ENCODE assay signal across 1 fruit fly cellular context in genomic region chr2L:6939698-6940097, dm6.
TF ChIP-seq lines count a peak whose summit lies in the region.

No protein-coding gene starts in this region.

TF ChIP-seq in whole organism, embryonic, 481 proteins besides CTCF, POLR2A, EP300 and RAD21 (continued from another document):
- peak; percentile 1 to 17 for TF ChIP-seq tll (GFP tag; optimal IDR thresholded peaks at IDR 0.05; lab: Kevin White, UChicago)
- TF ChIP-seq bowl (GFP tag; IDR thresholded peaks at IDR 0.05; lab: Robert Waterston, UW) = no peak
- TF ChIP-seq Mad (GFP tag; optimal IDR thresholded peaks at IDR 0.05; lab: Kevin White, UChicago) = no peak
- no peak for TF ChIP-seq emc (GFP tag; optimal IDR thresholded peaks at IDR 0.05; lab: Kevin White, UChicago)
- TF ChIP-seq Opbp (GFP tag; IDR thresholded peaks at IDR 0.05; lab: Robert Waterston, UW; ENCODE audit: partially characterized antibody) = peak; percentile 46; the same call in 1 of the 3 replicates
- TF ChIP-seq Camta (GFP tag; optimal IDR thresholded peaks at IDR 0.05; lab: Kevin White, UChicago) = no peak
- TF ChIP-seq MBD-R2 (GFP tag; IDR thresholded peaks at IDR 0.05; lab: Robert Waterston, UW) = peak; percentile 32; the same call in 1 of the 2 replicates
- no peak for TF ChIP-seq CG10654 (GFP tag; optimal IDR thresholded peaks at IDR 0.05; lab: Kevin White, UChicago)
- no peak for TF ChIP-seq ems (GFP tag; optimal IDR thresholded peaks at IDR 0.05; lab: Kevin White, UChicago)
- no peak for TF ChIP-seq CG8765 (GFP tag; IDR thresholded peaks at IDR 0.05; lab: Robert Waterston, UW)
- TF ChIP-seq CG12769 (tag; optimal IDR thresholded peaks at IDR 0.05; lab: Kevin White, UChicago) = no peak
- no peak for TF ChIP-seq nom (GFP tag; optimal IDR thresholded peaks at IDR 0.05; lab: Kevin White, UChicago)
- no peak for TF ChIP-seq CG8359 (GFP tag; optimal IDR thresholded peaks at IDR 0.05; lab: Kevin White, UChicago; ENCODE audit: borderline replicate concordance)
- no peak for TF ChIP-seq insv (GFP tag; optimal IDR thresholded peaks at IDR 0.05; lab: Kevin White, UChicago)
- TF ChIP-seq run (tag; optimal IDR thresholded peaks at IDR 0.05; lab: Kevin White, UChicago) = no peak
- no peak for TF ChIP-seq CG13123 (GFP tag; optimal IDR thresholded peaks at IDR 0.05; lab: Kevin White, UChicago)
- TF ChIP-seq CoRest (tag; optimal IDR thresholded peaks at IDR 0.05; lab: Kevin White, UChicago) = no peak
- no peak for TF ChIP-seq odd (GFP tag; optimal IDR thresholded peaks at IDR 0.05; lab: Kevin White, UChicago)
- no peak for TF ChIP-seq crc (GFP tag; optimal IDR thresholded peaks at IDR 0.05; lab: Kevin White, UChicago)
- TF ChIP-seq CG10321 (GFP tag; IDR thresholded peaks at IDR 0.05; lab: Robert Waterston, UW) = peak; percentile 88
- TF ChIP-seq prd (optimal IDR thresholded peaks at IDR 0.05; lab: Kevin White, UChicago) = no peak
- TF ChIP-seq prd (GFP tag; IDR thresholded peaks at IDR 0.05; lab: Robert Waterston, UW) = no peak
- TF ChIP-seq Trl (optimal IDR thresholded peaks at IDR 0.05; lab: Kevin White, UChicago) = peak in 1 of 2 experiments; percentile 35
- no peak for TF ChIP-seq Trl (GFP tag; optimal IDR thresholded peaks at IDR 0.05; lab: Kevin White, UChicago)
- TF ChIP-seq Med (GFP tag; lab: Kevin White, UChicago) = no peak
- peak; percentile 9 for TF ChIP-seq BEAF-32 (GFP tag; optimal IDR thresholded peaks at IDR 0.05; lab: Kevin White, UChicago)
- no peak for TF ChIP-seq Dip3 (GFP tag; optimal IDR thresholded peaks at IDR 0.05; lab: Kevin White, UChicago)
- TF ChIP-seq yki (optimal IDR thresholded peaks at IDR 0.05; lab: Kevin White, UChicago) = no peak
- no peak for TF ChIP-seq CG3281 (GFP tag; optimal IDR thresholded peaks at IDR 0.05; lab: Kevin White, UChicago)
- TF ChIP-seq cg (GFP tag; optimal IDR thresholded peaks at IDR 0.05; lab: Kevin White, UChicago) = peak; percentile 39
- no peak for TF ChIP-seq eve (GFP tag; optimal IDR thresholded peaks at IDR 0.05; lab: Kevin White, UChicago)
- no peak for TF ChIP-seq tgo (GFP tag; IDR thresholded peaks at IDR 0.05; lab: Robert Waterston, UW)
- TF ChIP-seq ac (GFP tag; optimal IDR thresholded peaks at IDR 0.05; lab: Kevin White, UChicago) = peak; percentile 24
- 0 out of 2 replicates have a peak, but pooled peaks have one; percentile 44 for TF ChIP-seq chm (GFP tag; IDR thresholded peaks at IDR 0.05; lab: Robert Waterston, UW)
- no peak for TF ChIP-seq chif (GFP tag; optimal IDR thresholded peaks at IDR 0.05; lab: Kevin White, UChicago)
- TF ChIP-seq sna (GFP tag; IDR thresholded peaks at IDR 0.05; lab: Robert Waterston, UW; ENCODE audit: partially characterized antibody) = no peak
- no peak for TF ChIP-seq CG32767 (GFP tag; IDR thresholded peaks at IDR 0.05; lab: Robert Waterston, UW)
- TF ChIP-seq Dref (GFP tag; IDR thresholded peaks at IDR 0.05; lab: Robert Waterston, UW) = no peak
- TF ChIP-seq trem (tag; optimal IDR thresholded peaks at IDR 0.05; lab: Kevin White, UChicago) = no peak
- peak; percentile 33 for TF ChIP-seq CG8290 (GFP tag; optimal IDR thresholded peaks at IDR 0.05; lab: Kevin White, UChicago)
- peak in 1 of 2 experiments; percentile 35 for TF ChIP-seq CG8290 (tag; optimal IDR thresholded peaks at IDR 0.05; lab: Kevin White, UChicago)
- TF ChIP-seq CG13287 (GFP tag; IDR thresholded peaks at IDR 0.05; lab: Robert Waterston, UW; ENCODE audit: partially characterized antibody) = no peak
- TF ChIP-seq CG15479 (GFP tag; optimal IDR thresholded peaks at IDR 0.05; lab: Kevin White, UChicago) = peak; percentile 49
- TF ChIP-seq CG8924 (tag; optimal IDR thresholded peaks at IDR 0.05; lab: Kevin White, UChicago) = peak; percentile 16
- no peak for TF ChIP-seq CG1603 (tag; optimal IDR thresholded peaks at IDR 0.05; lab: Kevin White, UChicago)
- no peak for TF ChIP-seq mam (GFP tag; optimal IDR thresholded peaks at IDR 0.05; lab: Kevin White, UChicago)
- TF ChIP-seq CG1832 (GFP tag; optimal IDR thresholded peaks at IDR 0.05; lab: Kevin White, UChicago) = peak; percentile 76
- 0 out of 3 replicates have a peak, but pooled peaks have one; percentile 46 for TF ChIP-seq z (GFP tag; IDR thresholded peaks at IDR 0.05; lab: Robert Waterston, UW)
- no peak for TF ChIP-seq CG12659 (GFP tag; optimal IDR thresholded peaks at IDR 0.05; lab: Kevin White, UChicago)
- TF ChIP-seq Myb (GFP tag; optimal IDR thresholded peaks at IDR 0.05; lab: Kevin White, UChicago) = no peak
- TF ChIP-seq CG34376 (GFP tag; optimal IDR thresholded peaks at IDR 0.05; lab: Kevin White, UChicago) = no peak
- no peak for TF ChIP-seq CG11398 (GFP tag; optimal IDR thresholded peaks at IDR 0.05; lab: Kevin White, UChicago)
- TF ChIP-seq CG1529 (GFP tag; optimal IDR thresholded peaks at IDR 0.05; lab: Kevin White, UChicago) = no peak
- no peak for TF ChIP-seq Max (GFP tag; optimal IDR thresholded peaks at IDR 0.05; lab: Kevin White, UChicago)
- TF ChIP-seq CG14667 (GFP tag; IDR thresholded peaks at IDR 0.05; lab: Robert Waterston, UW) = no peak
- no peak for TF ChIP-seq CG12391 (tag; optimal IDR thresholded peaks at IDR 0.05; lab: Kevin White, UChicago)
- TF ChIP-seq CrebB (tag; optimal IDR thresholded peaks at IDR 0.05; lab: Kevin White, UChicago) = no peak
- TF ChIP-seq vvl (GFP tag; IDR thresholded peaks at IDR 0.05; lab: Robert Waterston, UW) = peak; percentile 18; the same call in 1 of the 2 replicates
- TF ChIP-seq ham (GFP tag; IDR thresholded peaks at IDR 0.05; lab: Robert Waterston, UW) = no peak
- no peak for TF ChIP-seq CG12104 (GFP tag; optimal IDR thresholded peaks at IDR 0.05; lab: Kevin White, UChicago)
- no peak for TF ChIP-seq Blimp-1 (GFP tag; optimal IDR thresholded peaks at IDR 0.05; lab: Kevin White, UChicago)
- 0 out of 3 replicates have a peak, but pooled peaks have one; percentile 56 for TF ChIP-seq CG2199 (GFP tag; IDR thresholded peaks at IDR 0.05; lab: Robert Waterston, UW)
- TF ChIP-seq Oaz (GFP tag; IDR thresholded peaks at IDR 0.05; lab: Robert Waterston, UW) = no peak
- no peak for TF ChIP-seq Bdp1 (GFP tag; optimal IDR thresholded peaks at IDR 0.05; lab: Kevin White, UChicago)
- TF ChIP-seq HLH3B (GFP tag; IDR thresholded peaks at IDR 0.05; lab: Robert Waterston, UW) = no peak
TF ChIP-seq in whole organism, embryonic: peak in this region for 23.
